Fruit fly (Drosophila melanogaster): ENCODE data around the gene CG9500.
A peak's percentile ranks its signal among the peaks of the same experiment; 100 is the strongest.

The CG9500 gene

DNA sequence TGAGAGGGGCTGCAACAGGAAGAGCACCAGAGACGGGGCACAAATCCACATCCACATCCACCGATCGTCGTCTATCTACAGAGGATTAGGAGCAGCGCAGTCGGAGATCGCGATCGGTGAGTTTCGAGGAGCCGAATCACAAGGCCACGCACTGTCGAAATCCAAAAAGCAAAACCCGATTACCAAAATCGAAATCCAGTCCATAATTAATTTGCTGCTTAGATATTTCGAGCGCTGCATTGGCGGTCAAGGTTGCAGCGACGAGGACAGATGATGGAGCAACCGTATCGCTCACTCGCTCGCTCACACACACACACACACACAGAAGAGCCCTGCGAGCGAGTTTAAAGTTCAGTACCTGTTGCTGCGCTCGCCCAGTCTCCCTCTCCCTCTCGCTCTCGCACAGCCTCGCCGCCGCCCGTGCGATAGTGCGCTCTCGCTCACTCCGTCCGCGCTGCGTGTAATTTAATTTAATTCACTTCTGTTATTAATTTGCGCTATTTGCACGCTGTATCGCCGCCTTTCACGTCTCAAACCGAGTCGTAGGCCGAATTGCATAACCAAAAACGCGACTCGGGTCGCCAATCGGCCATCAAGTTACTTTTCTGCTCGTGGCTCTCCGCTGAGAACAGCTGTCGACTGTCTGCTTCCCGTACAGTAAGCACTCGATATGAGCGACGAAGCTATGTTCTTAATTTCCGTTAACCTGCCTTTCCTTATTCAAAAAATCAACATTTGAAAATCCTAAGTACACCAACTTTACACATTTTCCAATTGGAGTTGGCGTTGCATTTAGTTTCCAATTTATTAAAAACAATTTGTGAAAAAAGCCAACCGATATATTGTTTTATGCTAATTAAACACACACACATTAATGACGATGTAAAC is 18.9 kb downstream of the CG9500 start (continued):
- no peak for TF ChIP-seq btn (GFP tag; optimal IDR thresholded peaks at IDR 0.05)
- no peak; the same call in 1 of the 2 replicates for TF ChIP-seq CG5953 (GFP tag; IDR thresholded peaks at IDR 0.05)
- TF ChIP-seq usp (GFP tag; optimal IDR thresholded peaks at IDR 0.05), result no peak
- TF ChIP-seq crol (GFP tag; IDR thresholded peaks at IDR 0.05), result peak; percentile 7
- TF ChIP-seq zfh1 (GFP tag; IDR thresholded peaks at IDR 0.05), result 0 out of 3 replicates have a peak, but pooled peaks have one; percentile 34
- no peak for TF ChIP-seq gt (GFP tag; IDR thresholded peaks at IDR 0.05)
- TF ChIP-seq lola (GFP tag; optimal IDR thresholded peaks at IDR 0.05), result peak in 1 of 3 experiments; percentile 5
- no peak for TF ChIP-seq ro (GFP tag; IDR thresholded peaks at IDR 0.05)
- no peak for TF ChIP-seq hth (optimal IDR thresholded peaks at IDR 0.05)
- no peak for TF ChIP-seq GATAe (GFP tag; conservative IDR thresholded peaks at IDR 0.05)
- TF ChIP-seq CG9609 (GFP tag; optimal IDR thresholded peaks at IDR 0.05), result peak; percentile 9
- peak; percentile 38 for TF ChIP-seq CG9727 (GFP tag; optimal IDR thresholded peaks at IDR 0.05)
- peak; percentile 6 for TF ChIP-seq CG12071 (GFP tag; optimal IDR thresholded peaks at IDR 0.05)
- TF ChIP-seq en (GFP tag; optimal IDR thresholded peaks at IDR 0.05), result no peak
- no peak for TF ChIP-seq HmgD (GFP tag; optimal IDR thresholded peaks at IDR 0.05)
- TF ChIP-seq mam (GFP tag; optimal IDR thresholded peaks at IDR 0.05), result peak; percentile 57
- TF ChIP-seq Hmx (GFP tag; optimal IDR thresholded peaks at IDR 0.05), result peak; percentile 12
- no peak for TF ChIP-seq MESR4 (GFP tag; optimal IDR thresholded peaks at IDR 0.05)
- TF ChIP-seq CG9797 (GFP tag; optimal IDR thresholded peaks at IDR 0.05), result no peak
- TF ChIP-seq peb (GFP tag; IDR thresholded peaks at IDR 0.05), result no peak
- peak; percentile 30 for TF ChIP-seq eyg (GFP tag; optimal IDR thresholded peaks at IDR 0.05)
- TF ChIP-seq tll (GFP tag; optimal IDR thresholded peaks at IDR 0.05), result peak in 1 of 2 experiments; percentile 14
- TF ChIP-seq Sox100B (GFP tag; optimal IDR thresholded peaks at IDR 0.05), result no peak
- no peak for TF ChIP-seq CG17361 (GFP tag; IDR thresholded peaks at IDR 0.05)
- TF ChIP-seq Sox102F (GFP tag; optimal IDR thresholded peaks at IDR 0.05), result no peak
- peak; percentile 20 for TF ChIP-seq tap (tag; optimal IDR thresholded peaks at IDR 0.05)
- TF ChIP-seq pho (GFP tag; optimal IDR thresholded peaks at IDR 0.05), result peak; percentile 16
- peak; percentile 40 for TF ChIP-seq vvl (GFP tag; IDR thresholded peaks at IDR 0.05)
- TF ChIP-seq HLH4C (GFP tag; IDR thresholded peaks at IDR 0.05; ENCODE audit: partially characterized antibody), result no peak
- peak; percentile 87 for TF ChIP-seq Med (GFP tag)
- peak; percentile 44 for TF ChIP-seq jumu (GFP tag; optimal IDR thresholded peaks at IDR 0.05)
- no peak for TF ChIP-seq CG6854 (GFP tag; optimal IDR thresholded peaks at IDR 0.05)
- TF ChIP-seq CG10209 (GFP tag; optimal IDR thresholded peaks at IDR 0.05), result no peak
- 0 out of 2 replicates have a peak, but pooled peaks have one; percentile 8 for TF ChIP-seq CG32772 (GFP tag; IDR thresholded peaks at IDR 0.05)
- peak; percentile 59 for TF ChIP-seq YL-1 (GFP tag; optimal IDR thresholded peaks at IDR 0.05)
- peak; percentile 23 for TF ChIP-seq fu2 (GFP tag; optimal IDR thresholded peaks at IDR 0.05)
- no peak for TF ChIP-seq ranshi (GFP tag; IDR thresholded peaks at IDR 0.05)
- TF ChIP-seq Hsf (GFP tag; optimal IDR thresholded peaks at IDR 0.05), result peak; percentile 32
- TF ChIP-seq CG7786 (GFP tag; optimal IDR thresholded peaks at IDR 0.05), result peak; percentile 71
- no peak; the same call in 1 of the 2 replicates for TF ChIP-seq CG13287 (GFP tag; IDR thresholded peaks at IDR 0.05; ENCODE audit: partially characterized antibody)
- TF ChIP-seq Aef1 (GFP tag; IDR thresholded peaks at IDR 0.05), result peak; percentile 39; the same call in 1 of the 3 replicates
- no peak for TF ChIP-seq TFAM (GFP tag; optimal IDR thresholded peaks at IDR 0.05)
- peak; percentile 19; the same call in 1 of the 3 replicates for TF ChIP-seq B-H1 (GFP tag; IDR thresholded peaks at IDR 0.05)
- TF ChIP-seq CG17186 (GFP tag; optimal IDR thresholded peaks at IDR 0.05), result no peak
- TF ChIP-seq Bdp1 (GFP tag; optimal IDR thresholded peaks at IDR 0.05), result no peak
- TF ChIP-seq nom (GFP tag; optimal IDR thresholded peaks at IDR 0.05), result peak; percentile 94
- TF ChIP-seq CG6175 (GFP tag; IDR thresholded peaks at IDR 0.05), result no peak
- TF ChIP-seq nau (GFP tag; optimal IDR thresholded peaks at IDR 0.05), result no peak
- no peak for TF ChIP-seq Eip74EF (GFP tag; optimal IDR thresholded peaks at IDR 0.05)

All from whole organism, embryonic.